Worm (Caenorhabditis elegans): Measurements from ENCODE around the gene best-12.

ce11 chrV:16015652-16016051, 33.6 kb upstream of the best-12 start, which contains the start of gene str-232:
- no peak for TF ChIP-seq C38D4.7 (GFP tag; optimal IDR thresholded peaks at IDR 0.05)
- TF ChIP-seq fkh-6 (tag; optimal IDR thresholded peaks at IDR 0.05) = no peak
- TF ChIP-seq rnt-1 (tag; optimal IDR thresholded peaks at IDR 0.05) = no peak
- no peak for TF ChIP-seq ceh-19 (GFP tag; optimal IDR thresholded peaks at IDR 0.05)
- no peak for TF ChIP-seq ceh-18 (tag; optimal IDR thresholded peaks at IDR 0.05)
- no peak for TF ChIP-seq F13H6.1 (tag; optimal IDR thresholded peaks at IDR 0.05)
- TF ChIP-seq ceh-34 (tag; optimal IDR thresholded peaks at IDR 0.05) = no peak
- no peak for TF ChIP-seq lim-6 (tag; optimal IDR thresholded peaks at IDR 0.05)
- no peak for TF ChIP-seq mec-3 (tag; optimal IDR thresholded peaks at IDR 0.05; ENCODE audit: borderline replicate concordance)

Data from whole organism, late embryonic.